Worm (Caenorhabditis elegans) whole organism, late embryonic: Measurements from ENCODE around the gene nhr-251.

ENCODE experiments used
- C08G9.2 ChIP-seq: sonication (generic microtip); optimal IDR thresholded peaks from 2 replicates; lab custom pipeline; 2016; ENCODE audit warnings: mild to moderate bottlenecking, missing genetic modification characterization, moderate library complexity, missing compliant biosample characterization
- C38D4.7 ChIP-seq: fragments of 200-800 bp; sonication (Bioruptor generic); optimal IDR thresholded peaks from 2 replicates; lab custom pipeline; 2018; ENCODE audit warnings: mild to moderate bottlenecking, missing genetic modification characterization, moderate library complexity, missing compliant biosample characterization
- F13H6.1 ChIP-seq: sonication (generic microtip); optimal IDR thresholded peaks from 2 replicates; lab custom pipeline; 2016; ENCODE audit warnings: missing genetic modification characterization, missing compliant biosample characterization
- K02D7.2 ChIP-seq: sonication (generic microtip); optimal IDR thresholded peaks from 2 replicates; lab custom pipeline; 2017; ENCODE audit warnings: mild to moderate bottlenecking, missing genetic modification characterization, missing compliant biosample characterization
- K09A11.1 ChIP-seq: sonication (generic microtip); optimal IDR thresholded peaks from 2 replicates; lab custom pipeline; 2017; ENCODE audit warnings: antibody characterized with exemption, mild to moderate bottlenecking, missing genetic modification characterization, missing compliant biosample characterization; ENCODE audit not compliant: insufficient read depth
- Y22D7AL.16 ChIP-seq: sonication (generic microtip); optimal IDR thresholded peaks from 2 replicates; lab custom pipeline; 2016; ENCODE audit warnings: missing genetic modification characterization, missing compliant biosample characterization
- ahr-1 ChIP-seq: sonication (generic microtip); optimal IDR thresholded peaks from 2 replicates; lab custom pipeline; 2016; ENCODE audit warnings: missing genetic modification characterization, missing compliant biosample characterization
- ama-1 ChIP-seq: fragments of 150-350 bp; optimal IDR thresholded peaks from 2 replicates; lab custom pipeline; 2014
- ceh-14 ChIP-seq: sonication (generic microtip); optimal IDR thresholded peaks from 2 replicates; lab custom pipeline; 2016; ENCODE audit warnings: missing genotype, missing genetic modification characterization, missing compliant biosample characterization
- ceh-30 ChIP-seq: fragments of 150-350 bp; optimal IDR thresholded peaks from 2 replicates; lab custom pipeline; 2014; ENCODE audit warnings: missing biosample characterization, missing genetic modification characterization
- ceh-34 ChIP-seq: sonication (generic microtip); optimal IDR thresholded peaks from 2 replicates; lab custom pipeline; 2016; ENCODE audit warnings: mild to moderate bottlenecking, missing genetic modification characterization, missing compliant biosample characterization
- ceh-45 ChIP-seq: fragments of 200-800 bp; sonication (Bioruptor generic); IDR thresholded peaks from 2 replicates; pipeline ENCODE4 v1.3.6; 2022; ENCODE audit warnings: missing genetic modification reagents, missing genetic modification characterization, missing compliant biosample characterization
- ceh-9 ChIP-seq: sonication (generic microtip); optimal IDR thresholded peaks from 2 replicates; lab custom pipeline; 2016; ENCODE audit warnings: mild to moderate bottlenecking, missing genetic modification characterization, inconsistent platforms, missing compliant biosample characterization
- che-1 ChIP-seq: sonication (generic microtip); optimal IDR thresholded peaks from 2 replicates; lab custom pipeline; 2016; ENCODE audit warnings: mild to moderate bottlenecking, missing genetic modification characterization, missing compliant biosample characterization
- elt-2 ChIP-seq: sonication (generic microtip); optimal IDR thresholded peaks from 2 replicates; lab custom pipeline; 2016; ENCODE audit warnings: missing genetic modification reagents, missing genetic modification characterization, missing compliant biosample characterization
- ets-4 ChIP-seq: sonication (generic microtip); optimal IDR thresholded peaks from 2 replicates; lab custom pipeline; 2016; ENCODE audit warnings: missing genetic modification characterization, missing compliant biosample characterization
- fkh-6 ChIP-seq: sonication (generic microtip); optimal IDR thresholded peaks from 2 replicates; lab custom pipeline; 2016; ENCODE audit warnings: missing genetic modification characterization, missing compliant biosample characterization
- gmeb-2 ChIP-seq: sonication (generic microtip); optimal IDR thresholded peaks from 2 replicates; lab custom pipeline; 2016; ENCODE audit warnings: missing genetic modification characterization, inconsistent platforms, missing compliant biosample characterization
- hlh-13 ChIP-seq: fragments of 200-800 bp; sonication (Bioruptor generic); optimal IDR thresholded peaks from 2 replicates; lab custom pipeline; 2018; ENCODE audit warnings: mild to moderate bottlenecking, missing genetic modification characterization, missing compliant biosample characterization
- hlh-30 ChIP-seq: sonication (generic microtip); optimal IDR thresholded peaks from 2 replicates; lab custom pipeline; 2017; ENCODE audit warnings: antibody characterized with exemption, missing genetic modification characterization, missing compliant biosample characterization; ENCODE audit not compliant: insufficient read depth
- hlh-6 ChIP-seq: sonication (generic microtip); optimal IDR thresholded peaks from 2 replicates; lab custom pipeline; 2016; ENCODE audit warnings: missing genotype, missing genetic modification characterization, missing compliant biosample characterization
- hlh-8 ChIP-seq: sonication (generic microtip); optimal IDR thresholded peaks from 2 replicates; lab custom pipeline; 2016; ENCODE audit warnings: missing genotype, missing genetic modification characterization, missing compliant biosample characterization
- lim-6 ChIP-seq: sonication (generic microtip); optimal IDR thresholded peaks from 2 replicates; lab custom pipeline; 2016; ENCODE audit warnings: missing genetic modification characterization, missing compliant biosample characterization
- madf-2 ChIP-seq: sonication (generic microtip); optimal IDR thresholded peaks from 2 replicates; lab custom pipeline; 2017; ENCODE audit warnings: missing genetic modification characterization, missing compliant biosample characterization
- mec-3 ChIP-seq: sonication (generic microtip); optimal IDR thresholded peaks from 2 replicates; lab custom pipeline; 2016; ENCODE audit warnings: borderline replicate concordance, missing genetic modification characterization, missing compliant biosample characterization
- nfya-1 ChIP-seq: sonication (generic microtip); optimal IDR thresholded peaks from 2 replicates; lab custom pipeline; 2017; ENCODE audit warnings: missing genetic modification characterization, mild to moderate bottlenecking, missing compliant biosample characterization, antibody characterized with exemption, moderate library complexity
- odd-2 ChIP-seq: sonication (generic microtip); optimal IDR thresholded peaks from 2 replicates; lab custom pipeline; 2017; ENCODE audit warnings: antibody characterized with exemption, mild to moderate bottlenecking, missing genetic modification characterization, missing compliant biosample characterization
- pax-1 ChIP-seq: fragments of 150-350 bp; optimal IDR thresholded peaks from 2 replicates; lab custom pipeline; 2014; ENCODE audit warnings: missing biosample characterization, missing genetic modification characterization
- pha-2 ChIP-seq: sonication (generic microtip); optimal IDR thresholded peaks from 2 replicates; lab custom pipeline; 2017; ENCODE audit warnings: mild to moderate bottlenecking, missing genetic modification characterization, missing compliant biosample characterization
- pha-4 ChIP-seq: fragments of 150-350 bp; optimal IDR thresholded peaks from 2 replicates; lab custom pipeline; 2018; ENCODE audit warnings: missing biosample characterization, missing genetic modification reagents, missing genetic modification characterization
- pros-1 ChIP-seq: fragments of 150-350 bp; optimal IDR thresholded peaks from 2 replicates; lab custom pipeline; 2014; ENCODE audit warnings: missing biosample characterization, missing genetic modification reagents, missing genetic modification characterization
- rnt-1 ChIP-seq: sonication (generic microtip); optimal IDR thresholded peaks from 2 replicates; lab custom pipeline; 2016; ENCODE audit warnings: missing genetic modification characterization, missing compliant biosample characterization
- sdc-2 ChIP-seq: sonication (generic microtip); optimal IDR thresholded peaks from 2 replicates; lab custom pipeline; 2016; ENCODE audit warnings: missing genotype, missing genetic modification characterization, missing compliant biosample characterization
- sox-2 ChIP-seq: fragments of 200-800 bp; sonication (Bioruptor generic); IDR thresholded peaks from 2 replicates; pipeline ENCODE4 v1.3.6; 2022; ENCODE audit warnings: missing genetic modification reagents, missing genetic modification characterization, missing compliant biosample characterization
- sox-4 ChIP-seq: sonication (generic microtip); optimal IDR thresholded peaks from 2 replicates; lab custom pipeline; 2017; ENCODE audit warnings: mild to moderate bottlenecking, missing genetic modification characterization, inconsistent platforms, missing compliant biosample characterization
- syd-9 ChIP-seq: sonication (generic microtip); optimal IDR thresholded peaks from 2 replicates; lab custom pipeline; 2016; ENCODE audit warnings: mild to moderate bottlenecking, missing genetic modification characterization, moderate library complexity, missing compliant biosample characterization
- tbx-2 ChIP-seq: sonication (generic microtip); optimal IDR thresholded peaks from 2 replicates; lab custom pipeline; 2016; ENCODE audit warnings: missing genetic modification characterization, missing compliant biosample characterization
- unc-3 ChIP-seq, 2 experiments: fragments of 200-800 bp in 1 of 2; sonication (Bioruptor generic) in 1 of 2; sonication (generic microtip) in 1 of 2; conservative IDR thresholded peaks in 1 of 2; optimal IDR thresholded peaks in 1 of 2; 2 replicates each; pipeline versions ENCODE4 v1.3.6 to Lab custom; 2016 to 2022; ENCODE audit warnings: missing compliant biosample characterization in 2 of 2, missing genetic modification characterization in 2 of 2, missing genetic modification reagents in 1 of 2
- zip-5 ChIP-seq: sonication (generic microtip); optimal IDR thresholded peaks from 2 replicates; lab custom pipeline; 2016; ENCODE audit warnings: missing genetic modification characterization, missing compliant biosample characterization

The nhr-251 gene

ce11 chrV:599783-600182, 548 bp upstream of the nhr-251 start:
- no peak for TF ChIP-seq ama-1 (lab: Kevin White, UChicago)
- no peak for TF ChIP-seq pha-4
- no peak for TF ChIP-seq ceh-30 (tag; lab: Kevin White, UChicago)
- TF ChIP-seq fkh-6 (tag; lab: Kevin White, UChicago) = no peak
- TF ChIP-seq elt-2 = no peak
- no peak for TF ChIP-seq Y22D7AL.16
- no peak for TF ChIP-seq nfya-1 (tag; lab: Kevin White, UChicago)
- TF ChIP-seq ets-4 (tag; lab: Kevin White, UChicago) = no peak
- no peak for TF ChIP-seq sox-4

ce11 chrV:604105-604504, 3.8 kb downstream of the nhr-251 start, which contains the start of gene srlf-37:
srlf-37 (minus strand) TSS chrV:604205.
- TF ChIP-seq syd-9 (tag; lab: Kevin White, UChicago) (no peak), ceh-9 (tag; lab: Kevin White, UChicago) (no peak), ceh-45 (GFP tag; lab: Robert Waterston, UW) (no peak), hlh-8 (tag; lab: Kevin White, UChicago) (no peak), Y22D7AL.16 (no peak), rnt-1 (no peak), mec-3 (tag; lab: Kevin White, UChicago) (no peak), pax-1 (no peak), gmeb-2 (tag; lab: Kevin White, UChicago) (no peak), C38D4.7 (GFP tag; lab: Kevin White, UChicago) (no peak), sox-2 (GFP tag; lab: Robert Waterston, UW) (no peak), lim-6 (tag; lab: Kevin White, UChicago) (no peak), unc-3 (GFP tag; conservative IDR thresholded peaks at IDR 0.05; lab: Robert Waterston, UW) (no peak), unc-3 (tag; optimal IDR thresholded peaks at IDR 0.05; lab: Kevin White, UChicago) (no peak), ceh-14 (tag; lab: Kevin White, UChicago) (no peak), madf-2 (no peak), ahr-1 (tag; lab: Kevin White, UChicago) (no peak), sdc-2 (tag; lab: Kevin White, UChicago) (no peak), odd-2 (tag; lab: Kevin White, UChicago) (no peak), zip-5 (tag; lab: Kevin White, UChicago) (no peak), che-1 (tag; lab: Kevin White, UChicago) (no peak)
- TF ChIP-seq, all 69 proteins: peak for 0

- TF ChIP-seq sdc-2 (tag; lab: Kevin White, UChicago) (no peak), hlh-13 (GFP tag; lab: Kevin White, UChicago) (no peak), K02D7.2 (tag; lab: Kevin White, UChicago) (no peak), ceh-45 (GFP tag; lab: Robert Waterston, UW) (no peak), F13H6.1 (tag; lab: Kevin White, UChicago) (no peak), C38D4.7 (GFP tag; lab: Kevin White, UChicago) (no peak), pros-1 (tag; lab: Kevin White, UChicago) (no peak), ceh-9 (tag; lab: Kevin White, UChicago) (no peak), hlh-6 (no peak), hlh-8 (tag; lab: Kevin White, UChicago) (no peak), elt-2 (no peak), ceh-34 (tag; lab: Kevin White, UChicago) (no peak), pha-4 (no peak), ceh-14 (tag; lab: Kevin White, UChicago) (no peak), ahr-1 (tag; lab: Kevin White, UChicago) (no peak), hlh-30 (tag; lab: Kevin White, UChicago) (no peak), sox-2 (GFP tag; lab: Robert Waterston, UW) (no peak)
- TF ChIP-seq, all 69 proteins: peak for 0
Measured at ce11 chrV:608844-609243, 8.5 kb downstream of the nhr-251 start, which contains the start of gene srw-109. srw-109 (minus strand) TSS chrV:608944.

ce11 chrV:609671-610070, 9.3 kb downstream of the nhr-251 start, which contains the start of gene srlf-36:
srlf-36 (minus strand) TSS chrV:609771.
- TF ChIP-seq ceh-45 (GFP tag; lab: Robert Waterston, UW) (no peak), sox-2 (GFP tag; lab: Robert Waterston, UW) (no peak), pha-2 (tag; lab: Kevin White, UChicago) (no peak), rnt-1 (no peak), syd-9 (tag; lab: Kevin White, UChicago) (no peak), che-1 (tag; lab: Kevin White, UChicago) (no peak), ceh-30 (tag; lab: Kevin White, UChicago) (no peak), gmeb-2 (tag; lab: Kevin White, UChicago) (no peak), C38D4.7 (GFP tag; lab: Kevin White, UChicago) (no peak), tbx-2 (tag; lab: Kevin White, UChicago) (no peak), ahr-1 (tag; lab: Kevin White, UChicago) (no peak), odd-2 (tag; lab: Kevin White, UChicago) (no peak), K09A11.1 (no peak), C08G9.2 (tag; lab: Kevin White, UChicago) (no peak)
- TF ChIP-seq, all 69 proteins: peak for 0
